Fruit fly (Drosophila melanogaster): ENCODE results near the gene Mcm3.

DNA sequence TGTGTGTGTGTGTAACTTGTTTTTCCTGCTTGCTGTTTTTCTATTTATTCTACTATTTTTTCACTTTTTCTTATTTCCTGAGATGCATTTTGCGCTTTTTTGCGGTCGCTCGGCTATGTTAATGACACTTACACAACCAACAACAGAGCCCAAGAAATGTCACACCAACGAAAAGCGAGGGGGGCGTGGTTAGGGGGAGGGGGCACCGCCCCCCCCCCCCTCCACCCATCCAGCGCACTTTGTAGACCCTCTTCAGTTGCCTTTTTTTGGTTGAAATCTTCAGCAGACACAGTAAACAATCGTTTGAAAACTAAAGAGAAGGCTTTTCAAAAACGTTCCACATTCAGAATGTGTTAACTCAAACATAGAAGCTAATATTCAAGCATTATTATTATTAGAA is 30.5 kb upstream of the Mcm3 start:
- TF ChIP-seq CG8478 (optimal IDR thresholded peaks at IDR 0.05) (no peak), CTCF (optimal IDR thresholded peaks at IDR 0.05) (no peak)

Data from S2 (cell line).